Fruit fly (Drosophila melanogaster) S2 (cell line): ENCODE results near the gene CG32195.

Source experiments
- CG8478 ChIP-seq: fragments of >200 bp; optimal IDR thresholded peaks from 2 replicates; lab custom pipeline; 2018
- CTCF ChIP-seq, 2 experiments: fragments of >200 bp; optimal IDR thresholded peaks; 2 replicates each; lab custom pipeline; 2018

DNA sequence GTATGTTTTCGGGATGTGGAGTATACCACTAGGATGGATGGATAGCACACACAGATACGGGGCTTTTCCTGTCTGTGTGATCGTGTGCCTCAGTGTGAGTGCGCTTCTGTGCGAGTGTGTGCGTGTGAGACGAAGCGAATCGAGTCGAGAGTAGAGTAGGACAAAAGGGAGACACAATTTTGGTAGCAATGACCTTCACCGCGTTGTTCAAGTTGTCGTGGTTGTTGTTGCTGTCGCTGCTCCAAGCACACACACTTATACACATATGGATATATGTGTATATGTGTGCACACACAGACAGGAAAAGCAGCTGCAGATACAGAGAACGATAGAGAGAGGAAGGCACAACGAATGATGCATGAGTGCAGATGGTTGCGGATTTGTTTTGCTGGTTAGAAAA is 33.6 kb upstream of the CG32195 start:
- TF ChIP-seq CTCF (optimal IDR thresholded peaks at IDR 0.05; lab: Kevin White, UChicago) (no peak), CG8478 (no peak)
